Fruit fly (Drosophila melanogaster) whole organism, wandering third instar larva: ENCODE results near the gene CCHa2.

Experiments
- CrebA ChIP-seq: fragments of 200-800 bp; sonication (Bioruptor generic); optimal IDR thresholded peaks from 2 replicates; lab custom pipeline; 2016; ENCODE audit warnings: missing biosample characterization, mild to moderate bottlenecking, missing genetic modification characterization, borderline replicate concordance
- Dfd ChIP-seq: fragments of >200 bp; optimal IDR thresholded peaks from 2 replicates; lab custom pipeline; 2017; ENCODE audit warnings: missing biosample characterization, missing genetic modification characterization
- Jra ChIP-seq: sonication (Bioruptor generic); optimal IDR thresholded peaks from 2 replicates; lab custom pipeline; 2016; ENCODE audit warnings: missing biosample characterization, missing genetic modification characterization
- OdsH ChIP-seq: fragments of 200-800 bp; sonication (Bioruptor generic); optimal IDR thresholded peaks from 2 replicates; lab custom pipeline; 2016; ENCODE audit warnings: missing biosample characterization, mild to moderate bottlenecking, missing genetic modification characterization
- Sp1 ChIP-seq: fragments of 200-800 bp; sonication (Bioruptor generic); optimal IDR thresholded peaks from 3 replicates; lab custom pipeline; 2019; ENCODE audit warnings: missing biosample characterization, mild to moderate bottlenecking, missing genetic modification characterization, moderate library complexity
- br ChIP-seq: fragments of 200-800 bp; sonication (Bioruptor generic); optimal IDR thresholded peaks from 2 replicates; lab custom pipeline; 2016; ENCODE audit warnings: missing biosample characterization, missing genetic modification characterization
- brk ChIP-seq: fragments of 200-800 bp; sonication (Bioruptor generic); optimal IDR thresholded peaks from 2 replicates; lab custom pipeline; 2016; ENCODE audit warnings: missing biosample characterization, mild to moderate bottlenecking, missing genetic modification characterization
- fru ChIP-seq: fragments of 200-800 bp; sonication (Bioruptor generic); optimal IDR thresholded peaks from 3 replicates; lab custom pipeline; 2016; ENCODE audit warnings: missing biosample characterization, mild to moderate bottlenecking, missing genetic modification characterization
- lola ChIP-seq: fragments of >200 bp; optimal IDR thresholded peaks from 2 replicates; lab custom pipeline; 2017; ENCODE audit warnings: missing biosample characterization, missing genetic modification characterization
- psq ChIP-seq: fragments of 200-800 bp; sonication (Bioruptor generic); optimal IDR thresholded peaks from 3 replicates; lab custom pipeline; 2017; ENCODE audit warnings: missing biosample characterization, mild to moderate bottlenecking, missing genetic modification characterization, moderate library complexity
- tai ChIP-seq: sonication (Bioruptor generic); optimal IDR thresholded peaks from 2 replicates; lab custom pipeline; 2016; ENCODE audit warnings: missing biosample characterization, missing genetic modification characterization
- usp ChIP-seq: fragments of >200 bp; optimal IDR thresholded peaks from 2 replicates; lab custom pipeline; 2017; ENCODE audit warnings: missing biosample characterization, missing genetic modification characterization
- woc ChIP-seq: sonication (Bioruptor generic); optimal IDR thresholded peaks from 2 replicates; lab custom pipeline; 2016; ENCODE audit warnings: missing biosample characterization, mild to moderate bottlenecking, missing genetic modification characterization

dm6 chr3R:13412704-13413103 is 17.7 kb upstream of the CCHa2 start:
- TF ChIP-seq psq (GFP tag; lab: Kevin White, UChicago) (no peak), CrebA (GFP tag; lab: Kevin White, UChicago) (no peak), fru (GFP tag; lab: Kevin White, UChicago) (no peak), tai (GFP tag; lab: Kevin White, UChicago) (no peak), OdsH (GFP tag; lab: Kevin White, UChicago) (no peak), brk (GFP tag; lab: Kevin White, UChicago) (no peak), woc (GFP tag; lab: Kevin White, UChicago) (no peak), usp (GFP tag; lab: Kevin White, UChicago) (no peak), Dfd (GFP tag; lab: Kevin White, UChicago) (no peak), Sp1 (GFP tag; lab: Kevin White, UChicago) (no peak), Jra (GFP tag; lab: Kevin White, UChicago) (no peak), lola (no peak), br (GFP tag; lab: Kevin White, UChicago) (no peak)
